Fruit fly (Drosophila melanogaster) whole organism, embryonic: ENCODE measurements around the gene CG7550.

ENCODE experiments used
- Bgb ChIP-seq: fragments of 200-800 bp; sonication (Bioruptor generic); IDR thresholded peaks from 2 replicates; pipeline ENCODE4 v1.3.6; 2022; ENCODE audit warnings: missing biosample characterization, missing genetic modification characterization; ENCODE audit not compliant: partially characterized antibody
- CG10147 ChIP-seq: fragments of 200-800 bp; sonication (Bioruptor generic); optimal IDR thresholded peaks from 2 replicates; lab custom pipeline; 2019; ENCODE audit warnings: missing biosample characterization, mild to moderate bottlenecking, missing genetic modification characterization, moderate library complexity
- CG1024 ChIP-seq: fragments of 200-800 bp; sonication (Bioruptor generic); IDR thresholded peaks from 2 replicates; pipeline ENCODE4 v1.3.6; 2022; ENCODE audit warnings: missing biosample characterization, missing genetic modification characterization
- CG10366 ChIP-seq: fragments of 200-800 bp; sonication (Bioruptor generic); IDR thresholded peaks from 2 replicates; pipeline ENCODE4 v1.3.6; 2022; ENCODE audit warnings: missing biosample characterization, missing genetic modification characterization
- CG10543 ChIP-seq: fragments of 200-800 bp; sonication (Bioruptor generic); optimal IDR thresholded peaks from 3 replicates; lab custom pipeline; 2017; ENCODE audit warnings: missing biosample characterization, mild to moderate bottlenecking, missing genetic modification characterization, moderate library complexity
- CG10654 ChIP-seq: fragments of 200-800 bp; sonication (Bioruptor generic); optimal IDR thresholded peaks from 2 replicates; lab custom pipeline; 2016; ENCODE audit warnings: missing biosample characterization, missing genetic modification characterization
- CG11093 ChIP-seq: fragments of 200-800 bp; sonication (Bioruptor generic); IDR thresholded peaks from 3 replicates; pipeline ENCODE4 v1.3.6; 2022; ENCODE audit warnings: missing biosample characterization, missing genetic modification characterization
- CG11723 ChIP-seq: fragments of 200-800 bp; sonication (Bioruptor generic); optimal IDR thresholded peaks from 2 replicates; lab custom pipeline; 2017; ENCODE audit warnings: missing biosample characterization, mild to moderate bottlenecking, missing genetic modification characterization
- CG16813 ChIP-seq: fragments of 200-800 bp; sonication (Bioruptor generic); IDR thresholded peaks from 3 replicates; pipeline ENCODE4 v1.3.6; 2022; ENCODE audit warnings: missing biosample characterization, missing genetic modification characterization; ENCODE audit not compliant: partially characterized antibody
- CG2116 ChIP-seq: fragments of 200-800 bp; sonication (Bioruptor generic); optimal IDR thresholded peaks from 3 replicates; lab custom pipeline; 2018; ENCODE audit warnings: missing biosample characterization, mild to moderate bottlenecking, missing genetic modification characterization
- CG32532 ChIP-seq: fragments of 200-800 bp; sonication (Bioruptor generic); IDR thresholded peaks from 2 replicates; pipeline ENCODE4 v1.3.6; 2022; ENCODE audit warnings: missing biosample characterization, missing genetic modification characterization
- CG3726 ChIP-seq: fragments of 200-800 bp; sonication (Bioruptor generic); IDR thresholded peaks from 3 replicates; pipeline ENCODE4, ENCODE4 v1.3.6; 2022; ENCODE audit warnings: missing biosample characterization, missing genetic modification characterization
- CG3847 ChIP-seq: fragments of 200-800 bp; sonication (Bioruptor generic); IDR thresholded peaks from 2 replicates; pipeline ENCODE4 v1.3.6; 2022; ENCODE audit warnings: missing biosample characterization, missing genetic modification characterization
- CG6175 ChIP-seq: fragments of 200-800 bp; sonication (Bioruptor generic); IDR thresholded peaks from 3 replicates; pipeline ENCODE4 v1.3.6; 2022; ENCODE audit warnings: missing biosample characterization, missing genetic modification characterization
- CG7372 ChIP-seq: fragments of 200-800 bp; sonication (Bioruptor generic); IDR thresholded peaks from 2 replicates; pipeline ENCODE4 v1.3.6; 2022; ENCODE audit warnings: missing biosample characterization, missing genetic modification characterization
- CG8290 ChIP-seq, 3 experiments: fragments of 200-800 bp; sonication (Bioruptor generic); optimal IDR thresholded peaks; 2 replicates each; lab custom pipeline; 2016 to 2019; ENCODE audit warnings: missing biosample characterization in 3 of 3, missing genetic modification characterization in 3 of 3, mild to moderate bottlenecking in 2 of 3, moderate library complexity in 1 of 3
- CG8478 ChIP-seq: fragments of >200 bp; optimal IDR thresholded peaks from 2 replicates; lab custom pipeline; 2018
- CG8765 ChIP-seq: fragments of 200-800 bp; sonication (Bioruptor generic); IDR thresholded peaks from 2 replicates; pipeline ENCODE4 v1.3.6; 2022; ENCODE audit warnings: missing biosample characterization, missing genetic modification characterization
- CG9932 ChIP-seq: fragments of 200-800 bp; sonication (Bioruptor generic); IDR thresholded peaks from 2 replicates; pipeline ENCODE4 v1.3.6; 2022; ENCODE audit warnings: missing biosample characterization, missing genetic modification characterization
- D19B ChIP-seq: fragments of 200-800 bp; sonication (Bioruptor generic); optimal IDR thresholded peaks from 2 replicates; lab custom pipeline; 2017; ENCODE audit warnings: missing biosample characterization, mild to moderate bottlenecking, missing genetic modification characterization
- Dfd ChIP-seq, 2 experiments: fragments of >200 bp; optimal IDR thresholded peaks; 2 replicates each; lab custom pipeline; 2017; ENCODE audit warnings: missing biosample characterization in 2 of 2, missing genetic modification characterization in 2 of 2
- Dll ChIP-seq: fragments of 200-800 bp; sonication (Bioruptor generic); IDR thresholded peaks from 4 replicates; pipeline ENCODE4 v1.3.6; 2022; ENCODE audit warnings: missing biosample characterization, missing genetic modification characterization; ENCODE audit not compliant: partially characterized antibody
- ERR ChIP-seq: fragments of 200-800 bp; sonication (Bioruptor generic); optimal IDR thresholded peaks from 2 replicates; lab custom pipeline; 2016; ENCODE audit warnings: missing biosample characterization, missing genetic modification characterization
- GATAe ChIP-seq: fragments of 200-800 bp; sonication (Bioruptor generic); conservative IDR thresholded peaks from 2 replicates; pipeline ENCODE4 v1.3.6; 2022; ENCODE audit warnings: missing biosample characterization, missing genetic modification characterization
- Jarid2 ChIP-seq: fragments of 200-800 bp; sonication (Bioruptor generic); optimal IDR thresholded peaks from 3 replicates; lab custom pipeline; 2017; ENCODE audit warnings: mild to moderate bottlenecking, missing biosample characterization, missing genetic modification reagents, missing genetic modification characterization
- Mad ChIP-seq: fragments of 200-800 bp; sonication (Bioruptor generic); optimal IDR thresholded peaks from 2 replicates; lab custom pipeline; 2016; ENCODE audit warnings: missing biosample characterization, missing genetic modification characterization
- Optix ChIP-seq: fragments of 200-800 bp; sonication (Bioruptor generic); IDR thresholded peaks from 3 replicates; pipeline ENCODE4 v1.3.6; 2022; ENCODE audit warnings: missing biosample characterization, missing genetic modification characterization
- Pdp1 ChIP-seq, 2 experiments: fragments of 200-800 bp; sonication (Bioruptor generic); optimal IDR thresholded peaks; 3 replicates each; lab custom pipeline; 2016; ENCODE audit warnings: missing biosample characterization in 2 of 2, missing genetic modification characterization in 2 of 2, mild to moderate bottlenecking in 1 of 2, moderate library complexity in 1 of 2
- Spps ChIP-seq: fragments of 200-800 bp; sonication (Bioruptor generic); optimal IDR thresholded peaks from 2 replicates; lab custom pipeline; 2018; ENCODE audit warnings: missing biosample characterization, mild to moderate bottlenecking, missing genetic modification characterization
- TFAM ChIP-seq: fragments of 200-800 bp; sonication (Bioruptor generic); optimal IDR thresholded peaks from 2 replicates; lab custom pipeline; 2017; ENCODE audit warnings: missing biosample characterization, missing genetic modification characterization, inconsistent platforms
- Tbp ChIP-seq: fragments of >200 bp; optimal IDR thresholded peaks from 2 replicates; lab custom pipeline; 2018; ENCODE audit warnings: missing biosample characterization, missing genetic modification characterization
- abd-A ChIP-seq: fragments of 200-800 bp; sonication (Bioruptor generic); optimal IDR thresholded peaks from 3 replicates; lab custom pipeline; 2019; ENCODE audit warnings: missing biosample characterization, mild to moderate bottlenecking, missing genetic modification characterization, moderate library complexity
- ase ChIP-seq: fragments of 200-800 bp; sonication (Bioruptor generic); IDR thresholded peaks from 3 replicates; pipeline ENCODE4 v1.3.6; 2022; ENCODE audit warnings: missing biosample characterization, missing genetic modification characterization
- bbx ChIP-seq: fragments of 200-800 bp; sonication (Bioruptor generic); IDR thresholded peaks from 2 replicates; pipeline ENCODE4 v1.3.6; 2022; ENCODE audit warnings: missing biosample characterization, missing genetic modification characterization; ENCODE audit not compliant: partially characterized antibody
- bowl ChIP-seq: fragments of 200-800 bp; sonication (Bioruptor generic); IDR thresholded peaks from 2 replicates; pipeline ENCODE4 v1.3.6; 2022; ENCODE audit warnings: missing biosample characterization, missing genetic modification characterization
- caup ChIP-seq: fragments of 200-800 bp; sonication (Bioruptor generic); optimal IDR thresholded peaks from 3 replicates; lab custom pipeline; 2017; ENCODE audit warnings: missing biosample characterization, mild to moderate bottlenecking, missing genetic modification characterization, moderate library complexity; ENCODE audit not compliant: severe bottlenecking
- chif ChIP-seq, 2 experiments: fragments of 200-800 bp; sonication (Bioruptor generic); optimal IDR thresholded peaks; 3 replicates each; lab custom pipeline; 2016; ENCODE audit warnings: missing biosample characterization in 2 of 2, missing genetic modification characterization in 2 of 2
- croc ChIP-seq: fragments of 200-800 bp; sonication (Bioruptor generic); conservative IDR thresholded peaks from 3 replicates; pipeline ENCODE4 v1.3.6; 2022; ENCODE audit warnings: missing biosample characterization, missing genetic modification characterization
- fru ChIP-seq: fragments of >200 bp; optimal IDR thresholded peaks from 2 replicates; lab custom pipeline; 2017
- fu2 ChIP-seq: fragments of 200-800 bp; sonication (Bioruptor generic); optimal IDR thresholded peaks from 2 replicates; lab custom pipeline; 2016; ENCODE audit warnings: missing biosample characterization, missing genetic modification characterization
- kah ChIP-seq: fragments of 200-800 bp; sonication (Bioruptor generic); optimal IDR thresholded peaks from 2 replicates; lab custom pipeline; 2018; ENCODE audit warnings: missing biosample characterization, mild to moderate bottlenecking, missing genetic modification characterization
- kni ChIP-seq: fragments of 200-800 bp; sonication (Bioruptor generic); optimal IDR thresholded peaks from 3 replicates; lab custom pipeline; 2017; ENCODE audit warnings: mild to moderate bottlenecking, missing biosample characterization, missing genetic modification reagents, missing genetic modification characterization
- pan ChIP-seq, 4 experiments: fragments of >200 bp in 3 of 4; fragments of 200-800 bp in 1 of 4; sonication (Bioruptor generic) in 1 of 4; optimal IDR thresholded peaks in 3 of 4; IDR thresholded peaks in 1 of 4; 2 replicates each; pipeline versions ENCODE4 v1.3.6 to Lab custom; 2017 to 2022; ENCODE audit warnings: missing biosample characterization in 2 of 4, missing genetic modification characterization in 2 of 4, mixed read lengths in 1 of 4
- pros ChIP-seq: fragments of 200-800 bp; sonication (Bioruptor generic); optimal IDR thresholded peaks from 3 replicates; lab custom pipeline; 2019; ENCODE audit warnings: missing biosample characterization, mild to moderate bottlenecking, missing genetic modification characterization, moderate library complexity
- pum ChIP-seq: fragments of 200-800 bp; sonication (Bioruptor generic); optimal IDR thresholded peaks from 2 replicates; lab custom pipeline; 2016; ENCODE audit warnings: missing biosample characterization, missing genetic modification characterization
- sima ChIP-seq: fragments of 200-800 bp; sonication (Bioruptor generic); optimal IDR thresholded peaks from 2 replicates; lab custom pipeline; 2016; ENCODE audit warnings: missing biosample characterization, missing genetic modification characterization
- stwl ChIP-seq: fragments of 200-800 bp; sonication (Bioruptor generic); optimal IDR thresholded peaks from 3 replicates; lab custom pipeline; 2018; ENCODE audit warnings: missing biosample characterization, mild to moderate bottlenecking, missing genetic modification characterization, moderate library complexity
- trem ChIP-seq: fragments of 200-800 bp; optimal IDR thresholded peaks from 3 replicates; lab custom pipeline; 2019; ENCODE audit warnings: missing biosample characterization, mild to moderate bottlenecking, missing genetic modification characterization, moderate library complexity
- tup ChIP-seq: fragments of 200-800 bp; sonication (Bioruptor generic); optimal IDR thresholded peaks from 2 replicates; lab custom pipeline; 2016; ENCODE audit warnings: missing biosample characterization, mild to moderate bottlenecking, missing genetic modification characterization, moderate library complexity
- vnd ChIP-seq: fragments of 200-800 bp; sonication (Bioruptor generic); IDR thresholded peaks from 3 replicates; pipeline ENCODE4 v1.3.6; 2022; ENCODE audit warnings: missing biosample characterization, missing genetic modification characterization; ENCODE audit not compliant: partially characterized antibody
- zen2 ChIP-seq: fragments of 200-800 bp; sonication (Bioruptor generic); IDR thresholded peaks from 3 replicates; pipeline ENCODE4 v1.3.6; 2022; ENCODE audit warnings: missing biosample characterization, missing genetic modification characterization; ENCODE audit not compliant: partially characterized antibody

CG7550 gene

dm6 chr3L:8081822-8082221, 42.5 kb downstream of the CG7550 start (continued):
- TF ChIP-seq Dfd (GFP tag; optimal IDR thresholded peaks at IDR 0.05; lab: Kevin White, UChicago) (no peak), bbx (peak; percentile 47; the same call in 1 of the 2 replicates), croc (GFP tag; lab: Robert Waterston, UW) (no peak), trem (tag; lab: Kevin White, UChicago) (no peak), CG32532 (peak; percentile 56; the same call in 1 of the 2 replicates), sima (no peak), CG11723 (GFP tag; lab: Kevin White, UChicago) (peak; percentile 19), pan (optimal IDR thresholded peaks at IDR 0.05; lab: Kevin White, UChicago) (no peak), pan (GFP tag; optimal IDR thresholded peaks at IDR 0.05 in 1 of 2, IDR thresholded peaks at IDR 0.05 in 1 of 2) (no peak), pros (GFP tag; lab: Kevin White, UChicago) (no peak), pum (no peak), CG10654 (GFP tag; lab: Kevin White, UChicago) (no peak), CG10147 (GFP tag; lab: Kevin White, UChicago) (peak; percentile 31), CG9932 (no peak; the same call in 1 of the 2 replicates), Tbp (GFP tag; lab: Kevin White, UChicago) (no peak), TFAM (GFP tag; lab: Kevin White, UChicago) (no peak), fru (lab: Kevin White, UChicago) (no peak), CG8765 (GFP tag; lab: Robert Waterston, UW) (no peak), CG8290 (GFP tag; optimal IDR thresholded peaks at IDR 0.05; lab: Kevin White, UChicago) (peak; percentile 19), CG8290 (tag; optimal IDR thresholded peaks at IDR 0.05; lab: Kevin White, UChicago) (peak; percentile 38 to 71), Dll (GFP tag; lab: Robert Waterston, UW) (peak; percentile 48; the same call in 1 of the 4 replicates), CG10366 (GFP tag; lab: Robert Waterston, UW) (no peak), Jarid2 (GFP tag; lab: Kevin White, UChicago) (peak; percentile 63), Mad (GFP tag; lab: Kevin White, UChicago) (peak; percentile 17), stwl (tag; lab: Kevin White, UChicago) (peak; percentile 74), CG3847 (GFP tag; lab: Robert Waterston, UW) (no peak), caup (GFP tag; lab: Kevin White, UChicago) (peak; percentile 79), kah (peak; percentile 33), kni (GFP tag; lab: Kevin White, UChicago) (no peak), chif (GFP tag; optimal IDR thresholded peaks at IDR 0.05; lab: Kevin White, UChicago) (no peak), zen2 (GFP tag; lab: Robert Waterston, UW) (peak; percentile 68), CG11093 (GFP tag; lab: Robert Waterston, UW) (no peak), fu2 (no peak), Bgb (no peak), Spps (tag; lab: Kevin White, UChicago) (no peak), CG7372 (GFP tag; lab: Robert Waterston, UW) (no peak), GATAe (GFP tag; lab: Robert Waterston, UW) (no peak)

dm6 chr3L:8080790-8081189, 43.5 kb downstream of the CG7550 start:
- no peak for TF ChIP-seq vnd
- TF ChIP-seq Pdp1 (GFP tag; optimal IDR thresholded peaks at IDR 0.05; lab: Kevin White, UChicago) = peak in 1 of 2 experiments; percentile 13
- no peak for TF ChIP-seq chif (GFP tag; optimal IDR thresholded peaks at IDR 0.05; lab: Kevin White, UChicago)
- TF ChIP-seq bowl (GFP tag; lab: Robert Waterston, UW) = no peak
- no peak for TF ChIP-seq CG16813 (GFP tag; lab: Robert Waterston, UW)
- no peak for TF ChIP-seq CG2116
- no peak for TF ChIP-seq D19B (GFP tag; lab: Kevin White, UChicago)
- no peak for TF ChIP-seq tup (GFP tag; lab: Kevin White, UChicago)
- no peak for TF ChIP-seq CG10366 (GFP tag; lab: Robert Waterston, UW)
- TF ChIP-seq abd-A (tag; lab: Kevin White, UChicago) = peak; percentile 15
- no peak for TF ChIP-seq CG8478
- TF ChIP-seq ERR (GFP tag; lab: Kevin White, UChicago) = no peak
- no peak for TF ChIP-seq Optix (GFP tag; lab: Robert Waterston, UW)
- no peak for TF ChIP-seq ase
- TF ChIP-seq CG6175 = peak; percentile 51; the same call in 1 of the 3 replicates
- no peak for TF ChIP-seq CG3726 (GFP tag; lab: Robert Waterston, UW)
- TF ChIP-seq CG1024 (GFP tag; lab: Robert Waterston, UW) = peak; percentile 8; the same call in 1 of the 2 replicates
- peak; percentile 31 for TF ChIP-seq CG10543 (GFP tag; lab: Kevin White, UChicago)
